Fruit fly (Drosophila melanogaster) whole organism, embryonic: ENCODE results near the gene CG15740.

Source experiments
- Atf3 ChIP-seq: fragments of 200-800 bp; sonication (Bioruptor generic); optimal IDR thresholded peaks from 3 replicates; lab custom pipeline; 2016; ENCODE audit warnings: missing biosample characterization, missing genetic modification characterization
- B-H2 ChIP-seq: fragments of 200-800 bp; sonication (Bioruptor generic); optimal IDR thresholded peaks from 2 replicates; lab custom pipeline; 2018; ENCODE audit warnings: missing biosample characterization, mild to moderate bottlenecking, missing genetic modification characterization
- Bdp1 ChIP-seq: fragments of 200-800 bp; sonication (Bioruptor generic); optimal IDR thresholded peaks from 3 replicates; lab custom pipeline; 2016; ENCODE audit warnings: missing biosample characterization, missing genetic modification characterization
- BtbVII ChIP-seq: fragments of 200-800 bp; sonication (Bioruptor generic); optimal IDR thresholded peaks from 3 replicates; lab custom pipeline; 2017; ENCODE audit warnings: missing biosample characterization, mild to moderate bottlenecking, missing genetic modification characterization
- CG10209 ChIP-seq: fragments of 200-800 bp; sonication (Bioruptor generic); optimal IDR thresholded peaks from 3 replicates; lab custom pipeline; 2017; ENCODE audit warnings: missing biosample characterization, mild to moderate bottlenecking, missing genetic modification characterization, missing genetic modification reagents
- CG11398 ChIP-seq: fragments of 200-800 bp; sonication (Bioruptor generic); optimal IDR thresholded peaks from 2 replicates; lab custom pipeline; 2016; ENCODE audit warnings: missing biosample characterization, missing genetic modification characterization
- CG11504 ChIP-seq: fragments of 200-800 bp; sonication (Bioruptor generic); optimal IDR thresholded peaks from 3 replicates; lab custom pipeline; 2019; ENCODE audit warnings: missing biosample characterization, mild to moderate bottlenecking, missing genetic modification characterization, moderate library complexity
- CG11560 ChIP-seq: fragments of 200-800 bp; sonication (Bioruptor generic); IDR thresholded peaks from 3 replicates; pipeline ENCODE4 v1.3.6; 2022; ENCODE audit warnings: missing biosample characterization, missing genetic modification characterization
- CG11695 ChIP-seq: fragments of 200-800 bp; sonication (Bioruptor generic); IDR thresholded peaks from 3 replicates; pipeline ENCODE4 v1.3.6; 2022; ENCODE audit warnings: missing biosample characterization, missing genetic modification characterization
- CG12299 ChIP-seq: fragments of 200-800 bp; sonication (Bioruptor generic); optimal IDR thresholded peaks from 2 replicates; lab custom pipeline; 2018; ENCODE audit warnings: missing biosample characterization, mild to moderate bottlenecking, missing genetic modification characterization
- CG13296 ChIP-seq: fragments of 200-800 bp; sonication (Bioruptor generic); optimal IDR thresholded peaks from 3 replicates; lab custom pipeline; 2018; ENCODE audit warnings: missing biosample characterization, mild to moderate bottlenecking, missing genetic modification characterization
- CG1603 ChIP-seq: fragments of 200-800 bp; sonication (Bioruptor generic); optimal IDR thresholded peaks from 2 replicates; lab custom pipeline; 2019; ENCODE audit warnings: missing biosample characterization, mild to moderate bottlenecking, missing genetic modification characterization, moderate library complexity
- CG17361 ChIP-seq: fragments of 200-800 bp; sonication (Bioruptor generic); IDR thresholded peaks from 3 replicates; pipeline ENCODE4 v1.3.6; 2022; ENCODE audit warnings: missing biosample characterization, missing genetic modification characterization
- CG18262 ChIP-seq: fragments of 200-800 bp; optimal IDR thresholded peaks from 3 replicates; lab custom pipeline; 2019; ENCODE audit warnings: missing biosample characterization, mild to moderate bottlenecking, missing genetic modification characterization, moderate library complexity
- CG2202 ChIP-seq: fragments of 200-800 bp; sonication (Bioruptor generic); optimal IDR thresholded peaks from 2 replicates; lab custom pipeline; 2018; ENCODE audit warnings: missing biosample characterization, mild to moderate bottlenecking, missing genetic modification characterization
- CG30431 ChIP-seq: fragments of 200-800 bp; sonication (Bioruptor generic); optimal IDR thresholded peaks from 2 replicates; lab custom pipeline; 2017; ENCODE audit warnings: missing biosample characterization, missing genetic modification characterization
- CG4404 ChIP-seq: fragments of 200-800 bp; sonication (Bioruptor generic); IDR thresholded peaks from 2 replicates; pipeline ENCODE4 v1.3.6; 2022; ENCODE audit warnings: missing biosample characterization, missing genetic modification characterization
- CG4424 ChIP-seq: fragments of 200-800 bp; sonication (Bioruptor generic); optimal IDR thresholded peaks from 3 replicates; lab custom pipeline; 2016; ENCODE audit warnings: missing biosample characterization, missing genetic modification characterization
- CG5180 ChIP-seq: fragments of 200-800 bp; sonication (Bioruptor generic); optimal IDR thresholded peaks from 3 replicates; lab custom pipeline; 2017; ENCODE audit warnings: missing biosample characterization, missing genetic modification characterization, mild to moderate bottlenecking, moderate library complexity, missing genetic modification reagents
- CG5953 ChIP-seq: fragments of 200-800 bp; sonication (Bioruptor generic); IDR thresholded peaks from 2 replicates; pipeline ENCODE4 v1.3.6; 2022; ENCODE audit warnings: missing biosample characterization, missing genetic modification characterization
- CG7745 ChIP-seq: fragments of 200-800 bp; sonication (Bioruptor generic); optimal IDR thresholded peaks from 2 replicates; lab custom pipeline; 2018; ENCODE audit warnings: missing biosample characterization, mild to moderate bottlenecking, missing genetic modification characterization, moderate library complexity
- CG7987 ChIP-seq: fragments of 200-800 bp; sonication (Bioruptor generic); optimal IDR thresholded peaks from 2 replicates; lab custom pipeline; 2018; ENCODE audit warnings: missing biosample characterization, mild to moderate bottlenecking, missing genetic modification characterization, moderate library complexity
- CG8089 ChIP-seq: fragments of 200-800 bp; sonication (Bioruptor generic); optimal IDR thresholded peaks from 3 replicates; lab custom pipeline; 2016; ENCODE audit warnings: missing biosample characterization, missing genetic modification characterization
- CG8944 ChIP-seq: fragments of 200-800 bp; sonication (Bioruptor generic); optimal IDR thresholded peaks from 3 replicates; lab custom pipeline; 2016; ENCODE audit warnings: missing biosample characterization, missing genetic modification characterization
- Deaf1 ChIP-seq: fragments of 200-800 bp; optimal IDR thresholded peaks from 3 replicates; lab custom pipeline; 2019; ENCODE audit warnings: missing biosample characterization, mild to moderate bottlenecking, missing genetic modification characterization, moderate library complexity
- ERR ChIP-seq: fragments of 200-800 bp; sonication (Bioruptor generic); optimal IDR thresholded peaks from 2 replicates; lab custom pipeline; 2016; ENCODE audit warnings: missing biosample characterization, missing genetic modification characterization
- HHEX ChIP-seq: fragments of 200-800 bp; sonication (Bioruptor generic); optimal IDR thresholded peaks from 3 replicates; lab custom pipeline; 2017; ENCODE audit warnings: missing biosample characterization, mild to moderate bottlenecking, missing genetic modification characterization, missing genetic modification reagents
- HLH54F ChIP-seq: fragments of 200-800 bp; sonication (Bioruptor generic); optimal IDR thresholded peaks from 3 replicates; lab custom pipeline; 2016; ENCODE audit warnings: missing biosample characterization, missing genetic modification characterization
- Hr3 ChIP-seq: fragments of 200-800 bp; sonication (Bioruptor generic); optimal IDR thresholded peaks from 3 replicates; lab custom pipeline; 2016; ENCODE audit warnings: missing biosample characterization, missing genetic modification characterization
- Jarid2 ChIP-seq: fragments of 200-800 bp; sonication (Bioruptor generic); optimal IDR thresholded peaks from 3 replicates; lab custom pipeline; 2017; ENCODE audit warnings: mild to moderate bottlenecking, missing biosample characterization, missing genetic modification reagents, missing genetic modification characterization
- Kr ChIP-seq: fragments of 200-800 bp; sonication (Bioruptor generic); optimal IDR thresholded peaks from 2 replicates; lab custom pipeline; 2017; ENCODE audit warnings: missing biosample characterization, mild to moderate bottlenecking, missing genetic modification characterization
- MBD-R2 ChIP-seq: fragments of 200-800 bp; sonication (Bioruptor generic); IDR thresholded peaks from 2 replicates; pipeline ENCODE4 v1.3.6; 2022; ENCODE audit warnings: missing biosample characterization, missing genetic modification characterization
- Stat92E ChIP-seq, 3 experiments: fragments of >200 bp in 2 of 3; fragments of 200-800 bp in 1 of 3; sonication (Bioruptor generic) in 1 of 3; optimal IDR thresholded peaks; 2 replicates each; lab custom pipeline; 2017 to 2019; ENCODE audit warnings: missing biosample characterization in 3 of 3, missing genetic modification characterization in 3 of 3, mild to moderate bottlenecking in 1 of 3, moderate library complexity in 1 of 3
- bowl ChIP-seq: fragments of 200-800 bp; sonication (Bioruptor generic); IDR thresholded peaks from 2 replicates; pipeline ENCODE4 v1.3.6; 2022; ENCODE audit warnings: missing biosample characterization, missing genetic modification characterization
- dmrt99B ChIP-seq: fragments of 200-800 bp; sonication (Bioruptor generic); optimal IDR thresholded peaks from 2 replicates; lab custom pipeline; 2018; ENCODE audit warnings: missing biosample characterization, mild to moderate bottlenecking, missing genetic modification characterization, moderate library complexity
- dpn ChIP-seq, 2 experiments: fragments of 200-800 bp; sonication (Bioruptor generic); optimal IDR thresholded peaks; 3 replicates each; lab custom pipeline; 2016; ENCODE audit warnings: missing biosample characterization in 2 of 2, missing genetic modification characterization in 2 of 2
- gcm ChIP-seq: fragments of 200-800 bp; sonication (Bioruptor generic); optimal IDR thresholded peaks from 2 replicates; lab custom pipeline; 2019; ENCODE audit warnings: missing biosample characterization, mild to moderate bottlenecking, missing genetic modification characterization, moderate library complexity
- jigr1 ChIP-seq: fragments of 200-800 bp; sonication (Bioruptor generic); IDR thresholded peaks from 3 replicates; pipeline ENCODE4 v1.3.6; 2022; ENCODE audit warnings: missing biosample characterization, missing genetic modification characterization
- kni ChIP-seq: fragments of 200-800 bp; sonication (Bioruptor generic); optimal IDR thresholded peaks from 3 replicates; lab custom pipeline; 2017; ENCODE audit warnings: mild to moderate bottlenecking, missing biosample characterization, missing genetic modification reagents, missing genetic modification characterization
- luna ChIP-seq: fragments of 200-800 bp; sonication (Bioruptor generic); optimal IDR thresholded peaks from 2 replicates; lab custom pipeline; 2016; ENCODE audit warnings: missing biosample characterization, missing genetic modification characterization
- odd ChIP-seq: fragments of 200-800 bp; sonication (Bioruptor generic); optimal IDR thresholded peaks from 2 replicates; lab custom pipeline; 2017; ENCODE audit warnings: missing biosample characterization, mild to moderate bottlenecking, missing genetic modification characterization
- pho ChIP-seq: fragments of 200-800 bp; sonication (Bioruptor generic); optimal IDR thresholded peaks from 2 replicates; lab custom pipeline; 2016; ENCODE audit warnings: missing biosample characterization, missing genetic modification characterization
- pzg ChIP-seq: fragments of 200-800 bp; sonication (Bioruptor generic); optimal IDR thresholded peaks from 3 replicates; lab custom pipeline; 2018; ENCODE audit warnings: missing biosample characterization, mild to moderate bottlenecking, missing genetic modification characterization, moderate library complexity
- schlank ChIP-seq: fragments of 200-800 bp; sonication (Bioruptor generic); optimal IDR thresholded peaks from 2 replicates; lab custom pipeline; 2018; ENCODE audit warnings: missing biosample characterization, mild to moderate bottlenecking, missing genetic modification characterization
- sd ChIP-seq: fragments of 200-800 bp; sonication (Bioruptor generic); optimal IDR thresholded peaks from 3 replicates; lab custom pipeline; 2018; ENCODE audit warnings: missing biosample characterization, mild to moderate bottlenecking, missing genetic modification characterization, moderate library complexity
- shn ChIP-seq: fragments of 200-800 bp; sonication (Bioruptor generic); optimal IDR thresholded peaks from 3 replicates; lab custom pipeline; 2016; ENCODE audit warnings: missing biosample characterization, missing genetic modification characterization
- sna ChIP-seq: fragments of 200-800 bp; sonication (Bioruptor generic); IDR thresholded peaks from 2 replicates; pipeline ENCODE4 v1.3.6; 2022; ENCODE audit warnings: missing biosample characterization, missing genetic modification characterization; ENCODE audit not compliant: partially characterized antibody
- sqz ChIP-seq: fragments of 200-800 bp; sonication (Bioruptor generic); optimal IDR thresholded peaks from 3 replicates; lab custom pipeline; 2018; ENCODE audit warnings: missing biosample characterization, mild to moderate bottlenecking, missing genetic modification characterization
- tna ChIP-seq: fragments of 200-800 bp; sonication (Bioruptor generic); IDR thresholded peaks from 2 replicates; pipeline ENCODE4 v1.3.6; 2022; ENCODE audit warnings: missing biosample characterization, missing genetic modification characterization; ENCODE audit not compliant: partially characterized antibody
- unc-4 ChIP-seq: fragments of 200-800 bp; sonication (Bioruptor generic); IDR thresholded peaks from 2 replicates; pipeline ENCODE4 v1.3.6; 2022; ENCODE audit warnings: missing biosample characterization, missing genetic modification characterization; ENCODE audit not compliant: partially characterized antibody
- vfl ChIP-seq: fragments of 200-800 bp; sonication (Bioruptor generic); optimal IDR thresholded peaks from 2 replicates; lab custom pipeline; 2016; ENCODE audit warnings: missing biosample characterization, missing genetic modification characterization

The CG15740 gene

DNA sequence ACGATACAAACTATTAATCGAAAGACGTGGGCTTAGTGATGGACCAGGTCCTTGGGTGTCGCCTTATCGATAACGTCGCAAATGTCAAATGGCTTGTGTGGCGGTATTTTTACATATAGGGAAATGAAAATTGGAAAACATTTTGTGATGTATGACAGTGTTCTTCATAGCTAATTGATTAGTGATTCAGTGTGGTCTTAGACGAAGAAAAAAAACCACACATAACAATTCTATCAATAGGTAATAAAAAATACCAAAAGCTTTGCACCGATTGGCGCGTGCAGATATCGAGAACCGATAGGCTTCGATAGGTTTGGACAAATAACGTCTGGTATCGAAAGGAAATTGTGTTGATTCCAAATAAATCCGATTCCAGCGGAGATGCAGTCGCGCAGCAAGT lies 23.0 kb upstream of the CG15740 start, which contains the start of the genes Nrd1 and CG1847 (continued):
- no peak for TF ChIP-seq Stat92E (GFP tag; optimal IDR thresholded peaks at IDR 0.05; lab: Kevin White, UChicago)
- no peak for TF ChIP-seq CG4424 (GFP tag; lab: Kevin White, UChicago)
- TF ChIP-seq unc-4 (GFP tag; lab: Robert Waterston, UW) = peak; percentile 78
- no peak for TF ChIP-seq CG7987 (GFP tag; lab: Kevin White, UChicago)
- TF ChIP-seq CG13296 (GFP tag; lab: Kevin White, UChicago) = no peak
- TF ChIP-seq pho (GFP tag; lab: Kevin White, UChicago) = no peak
- no peak for TF ChIP-seq CG5180 (GFP tag; lab: Kevin White, UChicago)
- no peak for TF ChIP-seq CG30431 (GFP tag; lab: Kevin White, UChicago)
- no peak for TF ChIP-seq CG11695 (GFP tag; lab: Robert Waterston, UW)
- no peak for TF ChIP-seq dmrt99B (tag; lab: Kevin White, UChicago)
- no peak for TF ChIP-seq Hr3 (GFP tag; lab: Kevin White, UChicago)
- TF ChIP-seq Bdp1 = no peak
- TF ChIP-seq Deaf1 (tag; lab: Kevin White, UChicago) = no peak
- TF ChIP-seq CG11398 (GFP tag; lab: Kevin White, UChicago) = no peak
- TF ChIP-seq Kr (GFP tag; lab: Kevin White, UChicago) = no peak
- no peak for TF ChIP-seq sd
- TF ChIP-seq shn = no peak
- TF ChIP-seq ERR (GFP tag; lab: Kevin White, UChicago) = no peak
- peak; percentile 55 for TF ChIP-seq pzg (GFP tag; lab: Kevin White, UChicago)
- TF ChIP-seq CG11504 (tag; lab: Kevin White, UChicago) = no peak
- no peak for TF ChIP-seq CG8944 (GFP tag; lab: Kevin White, UChicago)
- TF ChIP-seq BtbVII (GFP tag; lab: Kevin White, UChicago) = no peak
- no peak for TF ChIP-seq B-H2 (GFP tag; lab: Kevin White, UChicago)
- no peak for TF ChIP-seq CG2202 (tag; lab: Kevin White, UChicago)
- no peak for TF ChIP-seq jigr1 (GFP tag; lab: Robert Waterston, UW)
- no peak for TF ChIP-seq CG18262 (tag; lab: Kevin White, UChicago)
- peak; percentile 51 for TF ChIP-seq MBD-R2 (GFP tag; lab: Robert Waterston, UW)
- no peak for TF ChIP-seq HHEX
- TF ChIP-seq CG10209 (GFP tag; lab: Kevin White, UChicago) = no peak
- no peak for TF ChIP-seq CG1603 (tag; lab: Kevin White, UChicago)
- TF ChIP-seq gcm (GFP tag; lab: Kevin White, UChicago) = no peak
- no peak for TF ChIP-seq CG7745 (tag; lab: Kevin White, UChicago)
- TF ChIP-seq Jarid2 (GFP tag; lab: Kevin White, UChicago) = no peak
- peak; percentile 87 for TF ChIP-seq tna
- no peak for TF ChIP-seq CG5953 (GFP tag; lab: Robert Waterston, UW)
- peak; percentile 91 for TF ChIP-seq sna (GFP tag; lab: Robert Waterston, UW)
- no peak for TF ChIP-seq CG11560 (tag; lab: Robert Waterston, UW)
- no peak for TF ChIP-seq CG4404 (GFP tag; lab: Robert Waterston, UW)
- TF ChIP-seq schlank (tag; lab: Kevin White, UChicago) = no peak
- no peak for TF ChIP-seq dpn (GFP tag; optimal IDR thresholded peaks at IDR 0.05; lab: Kevin White, UChicago)
- no peak for TF ChIP-seq kni (GFP tag; lab: Kevin White, UChicago)
- no peak for TF ChIP-seq vfl (GFP tag; lab: Kevin White, UChicago)
- no peak for TF ChIP-seq Atf3 (GFP tag; lab: Kevin White, UChicago)
- no peak for TF ChIP-seq CG12299
- no peak for TF ChIP-seq CG17361 (GFP tag; lab: Robert Waterston, UW)
- TF ChIP-seq luna (GFP tag; lab: Kevin White, UChicago) = no peak
- no peak for TF ChIP-seq CG8089 (GFP tag; lab: Kevin White, UChicago)
- TF ChIP-seq sqz = no peak
- TF ChIP-seq HLH54F (GFP tag; lab: Kevin White, UChicago) = peak; percentile 3
- TF ChIP-seq odd (GFP tag; lab: Kevin White, UChicago) = no peak
- no peak for TF ChIP-seq bowl (GFP tag; lab: Robert Waterston, UW)
